Fruit fly (Drosophila melanogaster) whole organism, wandering third instar larva: Measurements from ENCODE around the gene CG4613.
A peak's percentile ranks its signal among the peaks of the same experiment; 100 is the strongest.

Source experiments
- Abd-B ChIP-seq: fragments of >200 bp; optimal IDR thresholded peaks from 2 replicates; lab custom pipeline; 2017; ENCODE audit warnings: missing biosample characterization, missing genetic modification characterization
- CG32264 ChIP-seq: fragments of 200-800 bp; sonication (Bioruptor generic); optimal IDR thresholded peaks from 2 replicates; lab custom pipeline; 2016; ENCODE audit warnings: missing biosample characterization, missing genetic modification characterization
- CG9705 ChIP-seq: fragments of 200-800 bp; sonication (Bioruptor generic); optimal IDR thresholded peaks from 2 replicates; lab custom pipeline; 2018; ENCODE audit warnings: missing biosample characterization, mild to moderate bottlenecking, missing genetic modification characterization
- CrebA ChIP-seq: fragments of 200-800 bp; sonication (Bioruptor generic); optimal IDR thresholded peaks from 2 replicates; lab custom pipeline; 2016; ENCODE audit warnings: missing biosample characterization, mild to moderate bottlenecking, missing genetic modification characterization, borderline replicate concordance
- Dfd ChIP-seq: fragments of >200 bp; optimal IDR thresholded peaks from 2 replicates; lab custom pipeline; 2017; ENCODE audit warnings: missing biosample characterization, missing genetic modification characterization
- HLH106 ChIP-seq: fragments of 200-800 bp; optimal IDR thresholded peaks from 3 replicates; lab custom pipeline; 2019; ENCODE audit warnings: missing biosample characterization, mild to moderate bottlenecking, missing genetic modification characterization, moderate library complexity
- Hnf4 ChIP-seq: fragments of 200-800 bp; sonication (Bioruptor generic); optimal IDR thresholded peaks from 2 replicates; lab custom pipeline; 2016; ENCODE audit warnings: missing biosample characterization, mild to moderate bottlenecking, missing genetic modification characterization
- Hr78 ChIP-seq: fragments of >200 bp; optimal IDR thresholded peaks from 2 replicates; lab custom pipeline; 2017; ENCODE audit warnings: missing biosample characterization, missing genetic modification characterization
- Hr83 ChIP-seq: fragments of 200-300 bp; sonication (Bioruptor generic); optimal IDR thresholded peaks from 2 replicates; lab custom pipeline; 2016; ENCODE audit warnings: missing biosample characterization, mild to moderate bottlenecking, missing genetic modification characterization, moderate library complexity; ENCODE audit not compliant: poor library complexity, severe bottlenecking
- Jra ChIP-seq: sonication (Bioruptor generic); optimal IDR thresholded peaks from 2 replicates; lab custom pipeline; 2016; ENCODE audit warnings: missing biosample characterization, missing genetic modification characterization
- Mio ChIP-seq: sonication (Bioruptor generic); optimal IDR thresholded peaks from 2 replicates; lab custom pipeline; 2016; ENCODE audit warnings: missing biosample characterization, missing genetic modification characterization
- Myc ChIP-seq: fragments of >200 bp; optimal IDR thresholded peaks from 2 replicates; lab custom pipeline; 2017
- N ChIP-seq: fragments of >200 bp; optimal IDR thresholded peaks from 2 replicates; lab custom pipeline; 2018; ENCODE audit warnings: missing biosample characterization, missing external identifiers, missing genetic modification characterization
- OdsH ChIP-seq: fragments of 200-800 bp; sonication (Bioruptor generic); optimal IDR thresholded peaks from 2 replicates; lab custom pipeline; 2016; ENCODE audit warnings: missing biosample characterization, mild to moderate bottlenecking, missing genetic modification characterization
- Rel ChIP-seq, 2 experiments: fragments of 200-800 bp; sonication (Bioruptor generic) in 1 of 2; optimal IDR thresholded peaks; 2 replicates in 1 of 2; 3 replicates in 1 of 2; lab custom pipeline; 2016 to 2019; ENCODE audit warnings: mild to moderate bottlenecking in 2 of 2, missing biosample characterization in 2 of 2, missing genetic modification characterization in 2 of 2, moderate library complexity in 1 of 2
- Vsx2 ChIP-seq: fragments of 200-300, 225-300 bp; sonication (Bioruptor generic); optimal IDR thresholded peaks from 2 replicates; lab custom pipeline; 2018; ENCODE audit warnings: missing biosample characterization, missing genetic modification characterization; ENCODE audit not compliant: partially characterized antibody
- brk ChIP-seq: fragments of 200-800 bp; sonication (Bioruptor generic); optimal IDR thresholded peaks from 2 replicates; lab custom pipeline; 2016; ENCODE audit warnings: missing biosample characterization, mild to moderate bottlenecking, missing genetic modification characterization
- dl ChIP-seq, 2 experiments: fragments of 175-275, 200-275 bp in 1 of 2; fragments of 200-275 bp in 1 of 2; sonication (Bioruptor generic); optimal IDR thresholded peaks; lab custom pipeline; 2018; ENCODE audit warnings: mild to moderate bottlenecking in 2 of 2, missing biosample characterization in 2 of 2, missing genetic modification characterization in 2 of 2, moderate library complexity in 2 of 2; ENCODE audit not compliant: partially characterized antibody in 2 of 2, insufficient read depth in 1 of 2
- dmrt93B ChIP-seq: fragments of 200-800 bp; sonication (Bioruptor generic); optimal IDR thresholded peaks from 2 replicates; lab custom pipeline; 2018; ENCODE audit warnings: missing biosample characterization, mild to moderate bottlenecking, missing genetic modification characterization
- dsf ChIP-seq: sonication (Bioruptor generic); optimal IDR thresholded peaks from 2 replicates; lab custom pipeline; 2016; ENCODE audit warnings: missing biosample characterization, missing genetic modification characterization, borderline replicate concordance
- h ChIP-seq: fragments of 200-800 bp; sonication (Bioruptor generic); optimal IDR thresholded peaks from 3 replicates; lab custom pipeline; 2016; ENCODE audit warnings: missing biosample characterization, mild to moderate bottlenecking, missing genetic modification characterization
- jim ChIP-seq: fragments of 175-275, 200-325 bp; sonication (Bioruptor generic); optimal IDR thresholded peaks from 2 replicates; lab custom pipeline; 2016; ENCODE audit warnings: missing biosample characterization, mild to moderate bottlenecking, missing genetic modification characterization
- pan ChIP-seq: fragments of >200 bp; optimal IDR thresholded peaks from 2 replicates; lab custom pipeline; 2017
- rgr ChIP-seq: fragments of 200-800 bp; sonication (Bioruptor generic); optimal IDR thresholded peaks from 3 replicates; lab custom pipeline; 2016; ENCODE audit warnings: missing biosample characterization, mild to moderate bottlenecking, missing genetic modification characterization
- sv ChIP-seq: fragments of 200-800 bp; sonication (Bioruptor generic); optimal IDR thresholded peaks from 3 replicates; lab custom pipeline; 2016; ENCODE audit warnings: missing biosample characterization, missing genetic modification characterization
- usp ChIP-seq: fragments of >200 bp; optimal IDR thresholded peaks from 2 replicates; lab custom pipeline; 2017; ENCODE audit warnings: missing biosample characterization, missing genetic modification characterization
- woc ChIP-seq: sonication (Bioruptor generic); optimal IDR thresholded peaks from 2 replicates; lab custom pipeline; 2016; ENCODE audit warnings: missing biosample characterization, mild to moderate bottlenecking, missing genetic modification characterization

The CG4613 gene

DNA sequence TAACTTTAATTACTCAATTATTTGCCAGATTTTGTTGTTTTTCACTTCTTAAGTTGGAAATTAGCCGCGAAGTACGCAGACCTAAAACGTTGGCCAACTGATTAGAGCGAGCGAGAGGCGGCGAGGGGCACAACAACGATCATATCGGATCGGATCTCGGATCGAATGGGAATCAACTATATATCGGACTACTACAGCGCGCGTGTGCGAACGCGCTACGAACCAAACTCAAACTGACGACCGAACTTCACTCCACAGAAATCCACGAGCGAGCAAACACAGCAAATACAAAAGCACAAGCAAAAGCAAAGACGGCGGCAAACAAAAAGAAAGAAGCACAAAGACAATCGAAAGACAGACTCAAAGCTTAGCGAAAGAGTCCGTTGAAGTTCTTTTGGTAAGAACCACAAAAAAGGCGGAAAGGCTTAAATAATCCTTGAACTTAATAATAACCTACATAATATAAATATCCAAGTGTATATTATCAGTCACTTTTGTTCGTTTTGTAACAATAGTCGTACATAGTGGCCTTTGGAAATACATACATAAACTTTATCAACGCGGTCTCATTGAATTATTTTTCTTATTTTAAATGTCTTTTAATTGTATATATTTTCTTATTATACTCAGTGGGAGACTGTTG is 14.7 kb upstream of the CG4613 start, which contains the start of the genes bbg and CG43246:
Gene bbg (minus strand): TSS at position 235 of the 643 bp plus-strand sequence.
Gene CG43246 (plus strand): TSS at position 593 of the 643 bp plus-strand sequence.
- TF ChIP-seq woc (GFP tag; lab: Kevin White, UChicago) (no peak), Vsx2 (GFP tag; lab: Kevin White, UChicago) (no peak)

- TF ChIP-seq h (GFP tag; lab: Kevin White, UChicago) (peak; percentile 26), Mio (no peak), HLH106 (tag; lab: Kevin White, UChicago) (peak; percentile 28), Hr78 (GFP tag; lab: Kevin White, UChicago) (no peak)
Observed at dm6 chr3L:14534619-14535018, 13.1 kb upstream of the CG4613 start.

dm6 chr3L:14533110-14533509 is 11.6 kb upstream of the CG4613 start:
- TF ChIP-seq Hnf4 (no peak), Jra (GFP tag; lab: Kevin White, UChicago) (no peak), dl (GFP tag; optimal IDR thresholded peaks at IDR 0.05; lab: Kevin White, UChicago; ENCODE audit: insufficient read depth in 1 of 2, partially characterized antibody in 2 of 2) (no peak), woc (GFP tag; lab: Kevin White, UChicago) (no peak), dsf (GFP tag; lab: Kevin White, UChicago) (no peak), jim (GFP tag; lab: Kevin White, UChicago) (no peak), h (GFP tag; lab: Kevin White, UChicago) (no peak), pan (no peak), rgr (no peak), Mio (no peak), Rel (GFP tag; optimal IDR thresholded peaks at IDR 0.05; lab: Kevin White, UChicago) (no peak), Rel (tag; optimal IDR thresholded peaks at IDR 0.05; lab: Kevin White, UChicago) (no peak), OdsH (GFP tag; lab: Kevin White, UChicago) (no peak), Vsx2 (GFP tag; lab: Kevin White, UChicago) (no peak), Hr78 (GFP tag; lab: Kevin White, UChicago) (no peak), dmrt93B (no peak), sv (GFP tag; lab: Kevin White, UChicago) (no peak), CrebA (GFP tag; lab: Kevin White, UChicago) (no peak)

- no peak for TF ChIP-seq dsf (GFP tag; lab: Kevin White, UChicago)
- TF ChIP-seq Hr83 (GFP tag; lab: Kevin White, UChicago): no peak
- no peak for TF ChIP-seq Jra (GFP tag; lab: Kevin White, UChicago)
- TF ChIP-seq brk (GFP tag; lab: Kevin White, UChicago): no peak
- TF ChIP-seq Myc (lab: Kevin White, UChicago): no peak
- TF ChIP-seq h (GFP tag; lab: Kevin White, UChicago): no peak
- TF ChIP-seq Hr78 (GFP tag; lab: Kevin White, UChicago): no peak
Observed at dm6 chr3L:14531802-14532201, 10.3 kb upstream of the CG4613 start.

dm6 chr3L:14522483-14523362 is 1.2 kb upstream of the CG4613 start:
- TF ChIP-seq CG9705 (GFP tag; lab: Kevin White, UChicago) (no peak), Hr78 (GFP tag; lab: Kevin White, UChicago) (no peak), usp (GFP tag; lab: Kevin White, UChicago) (no peak), N (GFP tag; lab: Kevin White, UChicago) (no peak)

- TF ChIP-seq Mio (no peak), Dfd (GFP tag; lab: Kevin White, UChicago) (no peak), CG32264 (GFP tag; lab: Kevin White, UChicago) (no peak), brk (GFP tag; lab: Kevin White, UChicago) (no peak), dsf (GFP tag; lab: Kevin White, UChicago) (no peak), rgr (no peak), dmrt93B (no peak), Abd-B (GFP tag; lab: Kevin White, UChicago) (no peak)
Observed at dm6 chr3L:14517525-14517924, 4.0 kb downstream of the CG4613 start, which contains the start of gene CG9592. CG9592 (plus strand) TSS chr3L:14517825.
